Worm (Caenorhabditis elegans) whole organism, early embryonic: ENCODE data around the gene F07D3.3.

Experiments
- B0310.2 ChIP-seq: sonication (generic microtip); optimal IDR thresholded peaks from 2 replicates; lab custom pipeline; 2016; ENCODE audit warnings: mild to moderate bottlenecking, missing genetic modification characterization, missing compliant biosample characterization
- F13C5.2 ChIP-seq: sonication (generic microtip); optimal IDR thresholded peaks from 2 replicates; lab custom pipeline; 2017; ENCODE audit warnings: mild to moderate bottlenecking, missing genetic modification characterization, inconsistent platforms, missing compliant biosample characterization
- aly-1 ChIP-seq: sonication (generic microtip); optimal IDR thresholded peaks from 2 replicates; lab custom pipeline; 2016; ENCODE audit warnings: missing genetic modification characterization, missing compliant biosample characterization
- ama-1 ChIP-seq: fragments of 150-350 bp; optimal IDR thresholded peaks from 2 replicates; lab custom pipeline; 2014
- ceh-13 ChIP-seq: fragments of 200-800 bp; sonication (Bioruptor generic); optimal IDR thresholded peaks from 2 replicates; lab custom pipeline; 2018; ENCODE audit warnings: mild to moderate bottlenecking, missing genetic modification characterization, missing compliant biosample characterization
- ceh-36 ChIP-seq: sonication (generic microtip); optimal IDR thresholded peaks from 2 replicates; lab custom pipeline; 2016; ENCODE audit warnings: missing genetic modification characterization, inconsistent platforms, missing compliant biosample characterization
- ets-7 ChIP-seq: sonication (generic microtip); optimal IDR thresholded peaks from 2 replicates; lab custom pipeline; 2016; ENCODE audit warnings: missing genotype, missing genetic modification characterization, missing compliant biosample characterization
- flt-1 ChIP-seq: fragments of 200-800 bp; sonication (Bioruptor generic); IDR thresholded peaks from 2 replicates; pipeline ENCODE4 v1.3.6; 2022; ENCODE audit warnings: missing genetic modification characterization, missing compliant biosample characterization
- hmbx-1 ChIP-seq: sonication (generic microtip); optimal IDR thresholded peaks from 2 replicates; lab custom pipeline; 2016; ENCODE audit warnings: mild to moderate bottlenecking, missing genetic modification characterization, missing compliant biosample characterization
- hmg-4 ChIP-seq: fragments of 200-800 bp; sonication (Bioruptor generic); optimal IDR thresholded peaks from 2 replicates; lab custom pipeline; 2018; ENCODE audit warnings: mild to moderate bottlenecking, missing genetic modification characterization, missing compliant biosample characterization
- hnd-1 ChIP-seq: sonication (generic microtip); optimal IDR thresholded peaks from 2 replicates; lab custom pipeline; 2016; ENCODE audit warnings: missing genetic modification characterization, missing compliant biosample characterization
- pes-1 ChIP-seq: fragments of 200-800 bp; sonication (Bioruptor generic); IDR thresholded peaks from 2 replicates; pipeline ENCODE4 v1.3.6; 2022; ENCODE audit warnings: missing genetic modification reagents, missing genetic modification characterization, missing compliant biosample characterization
- scrt-1 ChIP-seq: fragments of 200-800 bp; sonication (Bioruptor generic); IDR thresholded peaks from 2 replicates; pipeline ENCODE4 v1.3.6; 2022; ENCODE audit warnings: missing genetic modification characterization, missing compliant biosample characterization
- sea-1 ChIP-seq: fragments of 200-800 bp; sonication (Bioruptor generic); conservative IDR thresholded peaks from 2 replicates; pipeline ENCODE4 v1.3.6; 2022; ENCODE audit warnings: missing genetic modification characterization, missing compliant biosample characterization
- tbx-11 ChIP-seq: fragments of 200-800 bp; sonication (Bioruptor generic); IDR thresholded peaks from 2 replicates; pipeline ENCODE4 v1.3.6; 2022; ENCODE audit warnings: missing genetic modification characterization, missing compliant biosample characterization
- tbx-37 ChIP-seq: fragments of 200-800 bp; sonication (Bioruptor generic); conservative IDR thresholded peaks from 2 replicates; pipeline ENCODE4 v1.3.6; 2022; ENCODE audit warnings: missing genetic modification reagents, missing genetic modification characterization, missing compliant biosample characterization
- tra-4 ChIP-seq: sonication (generic microtip); optimal IDR thresholded peaks from 2 replicates; lab custom pipeline; 2017; ENCODE audit warnings: missing genetic modification characterization, missing compliant biosample characterization

The F07D3.3 gene

ce11 chrV:9457535-9457934 is 5.0 kb downstream of the F07D3.3 start:
- TF ChIP-seq tbx-11 (GFP tag; lab: Robert Waterston, UW) (no peak), ets-7 (tag; lab: Kevin White, UChicago) (no peak), ceh-36 (tag; lab: Kevin White, UChicago) (no peak), flt-1 (GFP tag; lab: Robert Waterston, UW) (no peak), ceh-13 (GFP tag; lab: Kevin White, UChicago) (no peak), tbx-37 (GFP tag; lab: Robert Waterston, UW) (no peak), sea-1 (no peak), aly-1 (tag; lab: Kevin White, UChicago) (no peak), ama-1 (lab: Kevin White, UChicago) (no peak), F13C5.2 (tag; lab: Kevin White, UChicago) (no peak), hmbx-1 (tag; lab: Kevin White, UChicago) (no peak), pes-1 (GFP tag; lab: Robert Waterston, UW) (no peak), B0310.2 (tag; lab: Kevin White, UChicago) (no peak), scrt-1 (GFP tag; lab: Robert Waterston, UW) (no peak)

- TF ChIP-seq ceh-36 (tag; lab: Kevin White, UChicago) (no peak), pes-1 (GFP tag; lab: Robert Waterston, UW) (no peak), B0310.2 (tag; lab: Kevin White, UChicago) (no peak), ets-7 (tag; lab: Kevin White, UChicago) (no peak), scrt-1 (GFP tag; lab: Robert Waterston, UW) (no peak), aly-1 (tag; lab: Kevin White, UChicago) (no peak), tra-4 (tag; lab: Kevin White, UChicago) (no peak), tbx-11 (GFP tag; lab: Robert Waterston, UW) (no peak)
Observed at ce11 chrV:9453933-9454332, 8.6 kb downstream of the F07D3.3 start.

- TF ChIP-seq hmg-4 (GFP tag; lab: Kevin White, UChicago) = no peak
- TF ChIP-seq sea-1 = no peak
- TF ChIP-seq tra-4 (tag; lab: Kevin White, UChicago) = no peak
- TF ChIP-seq hmbx-1 (tag; lab: Kevin White, UChicago) = no peak
- TF ChIP-seq hnd-1 (tag; lab: Kevin White, UChicago) = no peak
- TF ChIP-seq ceh-13 (GFP tag; lab: Kevin White, UChicago) = no peak
- TF ChIP-seq B0310.2 (tag; lab: Kevin White, UChicago) = no peak
- TF ChIP-seq ets-7 (tag; lab: Kevin White, UChicago) = no peak
- TF ChIP-seq scrt-1 (GFP tag; lab: Robert Waterston, UW) = no peak
- TF ChIP-seq tbx-37 (GFP tag; lab: Robert Waterston, UW) = no peak
- TF ChIP-seq aly-1 (tag; lab: Kevin White, UChicago) = no peak
- no peak for TF ChIP-seq tbx-11 (GFP tag; lab: Robert Waterston, UW)
- no peak for TF ChIP-seq pes-1 (GFP tag; lab: Robert Waterston, UW)
- no peak for TF ChIP-seq ceh-36 (tag; lab: Kevin White, UChicago)
- no peak for TF ChIP-seq flt-1 (GFP tag; lab: Robert Waterston, UW)
- no peak for TF ChIP-seq ama-1 (lab: Kevin White, UChicago)
- TF ChIP-seq F13C5.2 (tag; lab: Kevin White, UChicago) = no peak
Observed at ce11 chrV:9453333-9453732, 9.2 kb downstream of the F07D3.3 start.

ce11 chrV:9451485-9451884 is 11.0 kb downstream of the F07D3.3 start:
- TF ChIP-seq aly-1 (tag; lab: Kevin White, UChicago) = no peak
- TF ChIP-seq sea-1 = no peak
- TF ChIP-seq ets-7 (tag; lab: Kevin White, UChicago) = no peak
- no peak for TF ChIP-seq hnd-1 (tag; lab: Kevin White, UChicago)
- TF ChIP-seq ceh-13 (GFP tag; lab: Kevin White, UChicago) = no peak
- no peak for TF ChIP-seq ama-1 (lab: Kevin White, UChicago)
- TF ChIP-seq tbx-11 (GFP tag; lab: Robert Waterston, UW) = no peak
- TF ChIP-seq ceh-36 (tag; lab: Kevin White, UChicago) = no peak
- no peak for TF ChIP-seq F13C5.2 (tag; lab: Kevin White, UChicago)
- TF ChIP-seq hmbx-1 (tag; lab: Kevin White, UChicago) = no peak
- no peak for TF ChIP-seq B0310.2 (tag; lab: Kevin White, UChicago)
- TF ChIP-seq tbx-37 (GFP tag; lab: Robert Waterston, UW) = no peak
- no peak for TF ChIP-seq scrt-1 (GFP tag; lab: Robert Waterston, UW)
- TF ChIP-seq hmg-4 (GFP tag; lab: Kevin White, UChicago) = no peak
- TF ChIP-seq flt-1 (GFP tag; lab: Robert Waterston, UW) = no peak
- no peak for TF ChIP-seq tra-4 (tag; lab: Kevin White, UChicago)

ce11 chrV:9444618-9445017 is 17.9 kb downstream of the F07D3.3 start:
- TF ChIP-seq flt-1 (GFP tag; lab: Robert Waterston, UW) = no peak
- TF ChIP-seq tbx-37 (GFP tag; lab: Robert Waterston, UW) = no peak
- TF ChIP-seq pes-1 (GFP tag; lab: Robert Waterston, UW) = no peak
- TF ChIP-seq ceh-36 (tag; lab: Kevin White, UChicago) = no peak

ce11 chrV:9443748-9444147 is 18.8 kb downstream of the F07D3.3 start, which contains the start of gene wdr-62:
Gene wdr-62 (plus strand): TSS chrV:9444048.
- TF ChIP-seq ceh-36 (tag; lab: Kevin White, UChicago) (no peak), pes-1 (GFP tag; lab: Robert Waterston, UW) (no peak), tra-4 (tag; lab: Kevin White, UChicago) (no peak)

- TF ChIP-seq pes-1 (GFP tag; lab: Robert Waterston, UW) (no peak), ama-1 (lab: Kevin White, UChicago) (no peak), hmg-4 (GFP tag; lab: Kevin White, UChicago) (no peak), sea-1 (no peak), ceh-36 (tag; lab: Kevin White, UChicago) (no peak), F13C5.2 (tag; lab: Kevin White, UChicago) (no peak), scrt-1 (GFP tag; lab: Robert Waterston, UW) (no peak), B0310.2 (tag; lab: Kevin White, UChicago) (no peak), tra-4 (tag; lab: Kevin White, UChicago) (no peak), flt-1 (GFP tag; lab: Robert Waterston, UW) (no peak), tbx-11 (GFP tag; lab: Robert Waterston, UW) (no peak), aly-1 (tag; lab: Kevin White, UChicago) (no peak), ceh-13 (GFP tag; lab: Kevin White, UChicago) (no peak), ets-7 (tag; lab: Kevin White, UChicago) (no peak), hmbx-1 (tag; lab: Kevin White, UChicago) (no peak), tbx-37 (GFP tag; lab: Robert Waterston, UW) (no peak)
Observed at ce11 chrV:9443109-9443508, 19.4 kb downstream of the F07D3.3 start.
